Worm (Caenorhabditis elegans) whole organism, mixed stage, embryonic: ENCODE measurements around the gene B0280.7.

Source experiments
- M03D4.4 ChIP-seq: sonication (generic microtip); optimal IDR thresholded peaks from 2 replicates; lab custom pipeline; 2017; ENCODE audit warnings: mild to moderate bottlenecking, missing genetic modification characterization, missing compliant biosample characterization
- blmp-1 ChIP-seq: fragments of 150-350 bp; optimal IDR thresholded peaks from 2 replicates; lab custom pipeline; 2014; ENCODE audit warnings: missing biosample characterization, missing genetic modification characterization
- ceh-39 ChIP-seq: fragments of 150-350 bp; optimal IDR thresholded peaks from 2 replicates; lab custom pipeline; 2014; ENCODE audit warnings: missing biosample characterization, missing genetic modification characterization
- ceh-43 ChIP-seq: fragments of 200-800 bp; sonication (Bioruptor generic); optimal IDR thresholded peaks from 2 replicates; lab custom pipeline; 2018; ENCODE audit warnings: mild to moderate bottlenecking, missing genetic modification characterization, moderate library complexity, missing compliant biosample characterization
- ceh-83 ChIP-seq: fragments of 200-800 bp; sonication (Bioruptor generic); optimal IDR thresholded peaks from 2 replicates; lab custom pipeline; 2018; ENCODE audit warnings: mild to moderate bottlenecking, missing genetic modification characterization, missing compliant biosample characterization
- ces-1 ChIP-seq: fragments of 150-350 bp; optimal IDR thresholded peaks from 2 replicates; lab custom pipeline; 2014; ENCODE audit warnings: missing biosample characterization, missing genetic modification reagents, missing genetic modification characterization
- cnd-1 ChIP-seq: fragments of 200-800 bp; sonication (Bioruptor generic); optimal IDR thresholded peaks from 2 replicates; lab custom pipeline; 2018; ENCODE audit warnings: mild to moderate bottlenecking, missing genetic modification characterization, missing compliant biosample characterization
- drap-1 ChIP-seq: fragments of 200-800 bp; sonication (Bioruptor generic); optimal IDR thresholded peaks from 3 replicates; lab custom pipeline; 2018; ENCODE audit warnings: mild to moderate bottlenecking, missing genetic modification characterization, missing compliant biosample characterization
- elt-1 ChIP-seq: sonication (generic microtip); optimal IDR thresholded peaks from 2 replicates; lab custom pipeline; 2017; ENCODE audit warnings: missing genetic modification characterization, mild to moderate bottlenecking, missing compliant biosample characterization, antibody characterized with exemption, moderate library complexity, borderline replicate concordance; ENCODE audit not compliant: insufficient read depth
- flh-1 ChIP-seq: fragments of 200-800 bp; sonication (Bioruptor generic); optimal IDR thresholded peaks from 2 replicates; lab custom pipeline; 2018; ENCODE audit warnings: mild to moderate bottlenecking, missing genetic modification characterization, moderate library complexity, missing compliant biosample characterization
- ham-2 ChIP-seq: fragments of 200-800 bp; sonication (Bioruptor generic); optimal IDR thresholded peaks from 2 replicates; lab custom pipeline; 2018; ENCODE audit warnings: mild to moderate bottlenecking, missing genetic modification characterization, missing compliant biosample characterization
- hlh-1 ChIP-seq: fragments of 150-350 bp; optimal IDR thresholded peaks from 2 replicates; lab custom pipeline; 2014; ENCODE audit warnings: missing biosample characterization, missing genetic modification reagents, missing genetic modification characterization
- lin-13 ChIP-seq: fragments of 150-350 bp; optimal IDR thresholded peaks from 2 replicates; lab custom pipeline; 2014; ENCODE audit warnings: missing biosample characterization, missing genetic modification characterization
- lin-32 ChIP-seq: fragments of 200-800 bp; sonication (Bioruptor generic); optimal IDR thresholded peaks from 2 replicates; lab custom pipeline; 2018; ENCODE audit warnings: mild to moderate bottlenecking, missing genetic modification characterization, missing compliant biosample characterization
- lsy-2 ChIP-seq: fragments of 150-350 bp; optimal IDR thresholded peaks from 2 replicates; lab custom pipeline; 2014; ENCODE audit warnings: missing biosample characterization, missing genetic modification characterization
- mep-1 ChIP-seq: fragments of 150-350 bp; optimal IDR thresholded peaks from 2 replicates; lab custom pipeline; 2017; ENCODE audit warnings: missing biosample characterization, missing genetic modification reagents, missing genetic modification characterization, inconsistent platforms
- mls-2 ChIP-seq: sonication (generic microtip); optimal IDR thresholded peaks from 2 replicates; lab custom pipeline; 2016; ENCODE audit warnings: mild to moderate bottlenecking, missing genetic modification characterization, moderate library complexity, missing compliant biosample characterization
- nhr-12 ChIP-seq: fragments of 150-350 bp; optimal IDR thresholded peaks from 2 replicates; lab custom pipeline; 2014; ENCODE audit warnings: missing biosample characterization, missing genetic modification characterization
- nhr-2 ChIP-seq: fragments of 150-350 bp; optimal IDR thresholded peaks from 2 replicates; lab custom pipeline; 2014; ENCODE audit warnings: missing biosample characterization, missing genetic modification characterization
- nhr-237 ChIP-seq: fragments of 150-350 bp; optimal IDR thresholded peaks from 2 replicates; lab custom pipeline; 2014; ENCODE audit warnings: missing biosample characterization, missing genetic modification characterization
- nhr-28 ChIP-seq: fragments of 150-350 bp; optimal IDR thresholded peaks from 2 replicates; lab custom pipeline; 2014; ENCODE audit warnings: missing biosample characterization, missing genetic modification characterization
- pha-4 ChIP-seq: fragments of 150-350 bp; optimal IDR thresholded peaks from 2 replicates; lab custom pipeline; 2018; ENCODE audit warnings: missing biosample characterization, missing genetic modification reagents, missing genetic modification characterization
- sem-2 ChIP-seq: fragments of 200-800 bp; sonication (Bioruptor generic); optimal IDR thresholded peaks from 2 replicates; lab custom pipeline; 2018; ENCODE audit warnings: mild to moderate bottlenecking, missing genetic modification characterization, missing compliant biosample characterization
- snpc-4 ChIP-seq: fragments of 150-350 bp; optimal IDR thresholded peaks from 2 replicates; lab custom pipeline; 2014; ENCODE audit warnings: missing biosample characterization, missing genetic modification characterization
- sptf-1 ChIP-seq: sonication (generic microtip); optimal IDR thresholded peaks from 2 replicates; lab custom pipeline; 2017; ENCODE audit warnings: mild to moderate bottlenecking, missing genetic modification characterization, moderate library complexity, missing compliant biosample characterization
- tbx-8 ChIP-seq: fragments of 200-800 bp; sonication (Bioruptor generic); optimal IDR thresholded peaks from 2 replicates; lab custom pipeline; 2018; ENCODE audit warnings: mild to moderate bottlenecking, missing genetic modification characterization, moderate library complexity, missing compliant biosample characterization
- unc-120 ChIP-seq: sonication (generic microtip); optimal IDR thresholded peaks from 2 replicates; lab custom pipeline; 2017; ENCODE audit warnings: missing genetic modification characterization, missing compliant biosample characterization; ENCODE audit not compliant: poor library complexity, severe bottlenecking
- unc-39 ChIP-seq: fragments of 150-350 bp; optimal IDR thresholded peaks from 2 replicates; lab custom pipeline; 2014; ENCODE audit warnings: missing biosample characterization, missing genetic modification characterization
- unc-62 ChIP-seq: fragments of 150-350 bp; optimal IDR thresholded peaks from 2 replicates; lab custom pipeline; 2014; ENCODE audit warnings: missing biosample characterization, missing genetic modification reagents, missing genetic modification characterization
- zip-8 ChIP-seq: fragments of 150-350 bp; optimal IDR thresholded peaks from 2 replicates; lab custom pipeline; 2014; ENCODE audit warnings: missing biosample characterization, missing genetic modification characterization
- ztf-11 ChIP-seq: fragments of 150-350 bp; optimal IDR thresholded peaks from 2 replicates; lab custom pipeline; 2014; ENCODE audit warnings: missing biosample characterization, missing genetic modification characterization

Gene B0280.7

DNA sequence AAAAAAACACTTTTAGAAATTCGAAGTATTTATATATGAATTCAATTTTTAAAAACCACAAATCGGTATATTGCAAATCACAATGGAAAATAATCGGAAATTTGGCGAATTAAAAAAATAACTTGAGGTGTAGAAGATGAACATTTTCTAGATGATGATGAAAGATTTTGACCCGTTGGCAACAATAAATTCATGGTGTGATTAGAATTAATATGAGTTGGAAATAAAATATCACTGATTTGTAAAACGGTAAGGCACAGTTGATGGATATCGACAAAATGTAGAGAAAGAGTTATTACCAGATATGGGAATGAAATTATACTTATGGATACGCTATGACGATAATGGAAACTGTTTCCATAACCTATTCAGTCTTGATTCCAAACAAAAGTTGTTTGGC, 592 bp upstream of the B0280.7 start:
- TF ChIP-seq mep-1 (tag; lab: Kevin White, UChicago), result no peak
- TF ChIP-seq hlh-1 (tag; lab: Kevin White, UChicago), result no peak
- TF ChIP-seq ham-2 (GFP tag; lab: Kevin White, UChicago), result no peak
- no peak for TF ChIP-seq nhr-237 (tag; lab: Kevin White, UChicago)
- no peak for TF ChIP-seq ceh-39 (tag; lab: Kevin White, UChicago)
- TF ChIP-seq lin-13 (tag; lab: Kevin White, UChicago), result no peak
- no peak for TF ChIP-seq drap-1 (GFP tag; lab: Kevin White, UChicago)
- TF ChIP-seq unc-120 (tag; lab: Kevin White, UChicago), result no peak
- TF ChIP-seq sptf-1 (tag; lab: Kevin White, UChicago), result no peak
- no peak for TF ChIP-seq blmp-1
- TF ChIP-seq, all 35 proteins: peak for 0

ce11 chrIII:7107965-7108364, 3.7 kb downstream of the B0280.7 start, which contains the start of gene odd-1:
Gene odd-1 (plus strand): TSS chrIII:7108313.
- TF ChIP-seq M03D4.4 (tag; lab: Kevin White, UChicago), result no peak
- no peak for TF ChIP-seq elt-1 (tag; lab: Kevin White, UChicago)
- TF ChIP-seq ceh-39 (tag; lab: Kevin White, UChicago), result no peak
- TF ChIP-seq cnd-1 (tag; lab: Kevin White, UChicago), result no peak
- no peak for TF ChIP-seq lin-32 (GFP tag; lab: Kevin White, UChicago)
- TF ChIP-seq flh-1, result no peak
- TF ChIP-seq lin-13 (tag; lab: Kevin White, UChicago), result no peak
- no peak for TF ChIP-seq nhr-12 (tag; lab: Kevin White, UChicago)
- TF ChIP-seq ces-1, result no peak
- no peak for TF ChIP-seq ceh-83 (GFP tag; lab: Kevin White, UChicago)
- TF ChIP-seq nhr-28, result no peak
- no peak for TF ChIP-seq snpc-4 (tag; lab: Kevin White, UChicago)
- no peak for TF ChIP-seq sptf-1 (tag; lab: Kevin White, UChicago)
- TF ChIP-seq drap-1 (GFP tag; lab: Kevin White, UChicago), result no peak
- no peak for TF ChIP-seq ham-2 (GFP tag; lab: Kevin White, UChicago)
- TF ChIP-seq hlh-1 (tag; lab: Kevin White, UChicago), result no peak

ce11 chrIII:7106854-7107253, 4.8 kb downstream of the B0280.7 start:
- TF ChIP-seq ztf-11 (tag; lab: Kevin White, UChicago) (no peak), unc-120 (tag; lab: Kevin White, UChicago) (no peak), nhr-12 (tag; lab: Kevin White, UChicago) (no peak)

DNA sequence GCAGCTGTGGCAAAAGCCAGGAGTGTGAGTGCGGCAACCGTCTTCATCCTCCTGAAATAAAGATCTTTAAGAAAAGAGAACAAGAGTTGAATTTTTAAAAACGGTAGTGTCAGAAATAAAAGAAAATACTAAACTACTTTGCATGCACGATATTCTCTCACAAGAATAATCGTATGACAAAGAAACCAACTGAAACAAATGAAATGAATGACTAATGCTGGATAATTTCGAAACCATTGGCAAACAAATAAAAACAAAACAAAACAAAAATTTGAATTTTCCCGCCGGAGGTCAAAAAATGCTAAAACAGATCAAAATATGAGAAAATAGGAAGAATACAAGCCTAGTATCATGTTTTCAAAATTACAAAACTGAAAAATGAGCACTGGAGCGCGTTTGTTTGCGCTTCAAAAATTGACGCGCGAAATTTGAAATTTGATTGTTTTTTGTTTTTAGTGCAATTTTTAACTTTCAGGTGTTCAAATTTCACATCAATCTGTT, 7.7 kb downstream of the B0280.7 start, which contains the start of gene cpg-2:
TSS of gene cpg-2 (minus strand) at position 51 of the 501 bp plus-strand sequence.
- TF ChIP-seq hlh-1 (tag; lab: Kevin White, UChicago), result no peak
- no peak for TF ChIP-seq nhr-2
- TF ChIP-seq mls-2 (tag; lab: Kevin White, UChicago), result no peak
- no peak for TF ChIP-seq tbx-8 (GFP tag; lab: Kevin White, UChicago)
- no peak for TF ChIP-seq drap-1 (GFP tag; lab: Kevin White, UChicago)
- TF ChIP-seq snpc-4 (tag; lab: Kevin White, UChicago), result no peak
- no peak for TF ChIP-seq flh-1
- TF ChIP-seq blmp-1, result no peak
- no peak for TF ChIP-seq nhr-28
- TF ChIP-seq unc-39, result no peak
- no peak for TF ChIP-seq ceh-43 (GFP tag; lab: Kevin White, UChicago)
- TF ChIP-seq ceh-39 (tag; lab: Kevin White, UChicago), result no peak

DNA sequence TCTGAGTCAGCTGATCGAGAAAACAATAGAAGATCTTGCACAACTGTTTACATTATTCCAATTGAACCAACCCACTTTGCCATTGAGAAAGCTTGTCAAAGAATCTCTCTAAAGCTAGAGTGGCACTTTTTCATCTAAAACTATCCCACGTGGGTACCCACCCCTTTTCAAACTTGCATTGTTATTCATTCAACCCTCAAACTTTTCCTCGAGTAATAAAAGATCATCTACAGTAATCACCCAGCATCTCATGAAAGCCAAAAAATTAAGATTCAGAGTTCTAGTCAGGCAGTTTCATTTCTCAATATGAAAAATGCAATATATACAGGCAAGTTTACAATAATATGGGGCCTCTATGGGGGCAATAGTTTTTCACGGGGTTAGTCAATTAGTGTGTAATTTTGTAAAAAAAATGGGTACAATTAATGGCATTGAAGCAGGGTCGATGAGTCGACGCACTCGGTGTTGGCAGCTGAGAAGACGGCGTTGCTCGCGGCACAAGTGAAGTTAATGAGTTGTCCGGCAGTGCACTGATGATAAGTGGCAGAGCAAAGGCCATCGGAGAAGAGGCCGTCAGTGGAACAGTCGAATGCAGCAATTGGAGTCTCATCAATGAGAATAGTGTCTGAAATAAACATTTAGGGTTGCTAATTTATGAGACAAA, 9.7 kb downstream of the B0280.7 start:
- no peak for TF ChIP-seq hlh-1 (tag; lab: Kevin White, UChicago)
- no peak for TF ChIP-seq mls-2 (tag; lab: Kevin White, UChicago)

ce11 chrIII:7100001-7100400, 11.7 kb downstream of the B0280.7 start, which contains the start of gene ZK418.11:
Gene ZK418.11 (plus strand): TSS chrIII:7100289.
- TF ChIP-seq elt-1 (tag; lab: Kevin White, UChicago), result no peak
- no peak for TF ChIP-seq unc-62 (GFP tag; lab: Kevin White, UChicago)
- no peak for TF ChIP-seq flh-1
- no peak for TF ChIP-seq sem-2 (GFP tag; lab: Kevin White, UChicago)
- TF ChIP-seq zip-8 (tag; lab: Kevin White, UChicago), result no peak
- TF ChIP-seq pha-4 (tag; lab: Kevin White, UChicago), result no peak
- TF ChIP-seq unc-39, result no peak
- TF ChIP-seq ceh-83 (GFP tag; lab: Kevin White, UChicago), result no peak
- TF ChIP-seq lin-32 (GFP tag; lab: Kevin White, UChicago), result no peak
- no peak for TF ChIP-seq nhr-2
- TF ChIP-seq lsy-2 (tag; lab: Kevin White, UChicago), result no peak
- TF ChIP-seq nhr-12 (tag; lab: Kevin White, UChicago), result no peak
- no peak for TF ChIP-seq blmp-1
- no peak for TF ChIP-seq lin-13 (tag; lab: Kevin White, UChicago)
- no peak for TF ChIP-seq drap-1 (GFP tag; lab: Kevin White, UChicago)
